Worm (Caenorhabditis elegans) whole organism, L4 larva: ENCODE results near the gene R09F10.8.

Source experiments
- F26F4.8 ChIP-seq: fragments of 200-800 bp; sonication (Bioruptor generic); conservative IDR thresholded peaks from 2 replicates; pipeline ENCODE4 v1.3.6; 2022; ENCODE audit warnings: missing genetic modification characterization, missing compliant biosample characterization
- F37D6.2 ChIP-seq: sonication (generic microtip); optimal IDR thresholded peaks from 2 replicates; lab custom pipeline; 2016; ENCODE audit warnings: mild to moderate bottlenecking, missing genetic modification characterization, missing compliant biosample characterization
- F44E2.7 ChIP-seq: fragments of 200-800 bp; sonication (Bioruptor generic); IDR thresholded peaks from 2 replicates; pipeline ENCODE4 v2.1.2; 2022; ENCODE audit warnings: missing genetic modification characterization, missing compliant biosample characterization
- Y105C5A.15 ChIP-seq: fragments of 200-800 bp; sonication (Bioruptor generic); IDR thresholded peaks from 2 replicates; pipeline ENCODE4 v1.3.6; 2022; ENCODE audit warnings: missing genetic modification characterization, missing compliant biosample characterization
- Y48G9A.11 ChIP-seq: fragments of 200-800 bp; sonication (Bioruptor generic); IDR thresholded peaks from 2 replicates; pipeline ENCODE4 v1.3.6; 2022; ENCODE audit warnings: missing genetic modification reagents, missing genetic modification characterization, missing compliant biosample characterization
- ZK337.2 ChIP-seq: fragments of 200-800 bp; sonication (Bioruptor generic); IDR thresholded peaks from 2 replicates; pipeline ENCODE4 v1.3.6; 2022; ENCODE audit warnings: missing genetic modification reagents, missing genetic modification characterization, missing compliant biosample characterization
- aha-1 ChIP-seq: fragments of 150-350 bp; peaks from one replicate; lab custom pipeline; 2014; ENCODE audit warnings: missing biosample characterization, missing genetic modification characterization
- ama-1 ChIP-seq: fragments of 150-350 bp; optimal IDR thresholded peaks from 2 replicates; lab custom pipeline; 2014; ENCODE audit warnings: inconsistent platforms, mixed read lengths
- ceh-28 ChIP-seq: fragments of 150-350 bp; optimal IDR thresholded peaks from 2 replicates; lab custom pipeline; 2014; ENCODE audit warnings: missing biosample characterization, missing genetic modification reagents, missing genetic modification characterization
- ceh-32 ChIP-seq: sonication (generic microtip); optimal IDR thresholded peaks from 2 replicates; lab custom pipeline; 2016; ENCODE audit warnings: mild to moderate bottlenecking, missing genetic modification characterization, missing compliant biosample characterization; ENCODE audit not compliant: poor library complexity
- ceh-62 ChIP-seq: sonication (generic microtip); optimal IDR thresholded peaks from 2 replicates; lab custom pipeline; 2017; ENCODE audit warnings: missing biosample characterization, missing genetic modification characterization
- ces-1 ChIP-seq: fragments of 150-350 bp; sonication (generic microtip); optimal IDR thresholded peaks from 4 replicates; lab custom pipeline; 2014; ENCODE audit warnings: missing biosample characterization, missing genetic modification reagents, missing genetic modification characterization
- daf-16 ChIP-seq, 3 experiments: sonication (generic microtip); optimal IDR thresholded peaks; 2 replicates each; lab custom pipeline; 2016 to 2017; ENCODE audit warnings: missing genetic modification characterization in 3 of 3, missing genetic modification reagents in 3 of 3, mild to moderate bottlenecking in 2 of 3, missing compliant biosample characterization in 2 of 3, missing biosample characterization in 1 of 3, moderate library complexity in 1 of 3
- dmd-9 ChIP-seq: fragments of 200-800 bp; sonication (Bioruptor generic); IDR thresholded peaks from 2 replicates; pipeline ENCODE4 v1.3.6; 2022; ENCODE audit warnings: missing genetic modification reagents, missing genetic modification characterization, missing compliant biosample characterization
- dve-1 ChIP-seq: sonication (generic microtip); optimal IDR thresholded peaks from 2 replicates; lab custom pipeline; 2017; ENCODE audit warnings: antibody characterized with exemption, mild to moderate bottlenecking, missing genetic modification characterization, missing compliant biosample characterization; ENCODE audit not compliant: insufficient read depth
- egl-27 ChIP-seq: sonication (generic microtip); optimal IDR thresholded peaks from 3 replicates; lab custom pipeline; 2017; ENCODE audit warnings: missing biosample characterization, missing genetic modification reagents, missing genetic modification characterization
- fos-1 ChIP-seq: fragments of 150-350 bp; optimal IDR thresholded peaks from 2 replicates; lab custom pipeline; 2014; ENCODE audit warnings: missing biosample characterization, missing genetic modification characterization
- hlh-11 ChIP-seq: fragments of 200-800 bp; sonication (Bioruptor generic); optimal IDR thresholded peaks from 2 replicates; lab custom pipeline; 2018; ENCODE audit warnings: mild to moderate bottlenecking, missing genetic modification characterization, missing compliant biosample characterization
- lin-13 ChIP-seq: fragments of 150-350 bp; optimal IDR thresholded peaks from 2 replicates; lab custom pipeline; 2014; ENCODE audit warnings: missing biosample characterization, missing genetic modification reagents, missing genetic modification characterization
- lin-29 ChIP-seq: fragments of 200-800 bp; sonication (Bioruptor generic); IDR thresholded peaks from 2 replicates; pipeline ENCODE4 v1.3.6; 2022; ENCODE audit warnings: missing genetic modification reagents, missing genetic modification characterization, missing compliant biosample characterization
- lin-39 ChIP-seq: fragments of 150-350 bp; optimal IDR thresholded peaks from 2 replicates; lab custom pipeline; 2014; ENCODE audit warnings: missing biosample characterization, missing genetic modification reagents, missing genetic modification characterization
- lir-3 ChIP-seq: sonication (generic microtip); optimal IDR thresholded peaks from 2 replicates; lab custom pipeline; 2016; ENCODE audit warnings: mild to moderate bottlenecking, missing genetic modification characterization, missing compliant biosample characterization
- mdt-29 ChIP-seq: fragments of 200-800 bp; sonication (Bioruptor generic); IDR thresholded peaks from 2 replicates; pipeline ENCODE4 v1.3.6; 2022; ENCODE audit warnings: missing genetic modification reagents, missing genetic modification characterization, missing compliant biosample characterization
- mxl-3 ChIP-seq: fragments of 200-800 bp; sonication (Bioruptor generic); optimal IDR thresholded peaks from 2 replicates; lab custom pipeline; 2018; ENCODE audit warnings: mild to moderate bottlenecking, missing genetic modification characterization, missing compliant biosample characterization
- nhr-102 ChIP-seq: sonication (generic microtip); optimal IDR thresholded peaks from 2 replicates; lab custom pipeline; 2016; ENCODE audit warnings: mild to moderate bottlenecking, missing genetic modification characterization, moderate library complexity, missing compliant biosample characterization
- nhr-11 ChIP-seq: fragments of 150-350 bp; optimal IDR thresholded peaks from 2 replicates; lab custom pipeline; 2014; ENCODE audit warnings: missing biosample characterization, missing genetic modification characterization
- nhr-25 ChIP-seq: sonication (generic microtip); optimal IDR thresholded peaks from 2 replicates; lab custom pipeline; 2017; ENCODE audit warnings: missing genetic modification characterization, mild to moderate bottlenecking, missing compliant biosample characterization, antibody characterized with exemption, moderate library complexity, borderline replicate concordance; ENCODE audit not compliant: insufficient read depth
- nhr-28 ChIP-seq: fragments of 150-350 bp; optimal IDR thresholded peaks from 2 replicates; lab custom pipeline; 2014; ENCODE audit warnings: missing biosample characterization, missing genetic modification characterization
- nhr-41 ChIP-seq: fragments of 200-800 bp; sonication (Bioruptor generic); IDR thresholded peaks from 2 replicates; pipeline ENCODE4 v1.3.6; 2022; ENCODE audit warnings: missing genetic modification reagents, missing genetic modification characterization, missing compliant biosample characterization
- nhr-76 ChIP-seq: fragments of 150-350 bp; optimal IDR thresholded peaks from 2 replicates; lab custom pipeline; 2014; ENCODE audit warnings: missing biosample characterization, missing genetic modification characterization
- php-3 ChIP-seq: fragments of 200-800 bp; sonication (Bioruptor generic); IDR thresholded peaks from 2 replicates; pipeline ENCODE4 v1.3.6; 2022; ENCODE audit warnings: missing genetic modification reagents, missing genetic modification characterization, missing compliant biosample characterization
- pqm-1 ChIP-seq: sonication (generic microtip); optimal IDR thresholded peaks from 2 replicates; lab custom pipeline; 2017; ENCODE audit warnings: missing biosample characterization, missing genetic modification characterization
- skn-1 ChIP-seq: fragments of 150-350 bp; optimal IDR thresholded peaks from 2 replicates; lab custom pipeline; 2014; ENCODE audit warnings: missing biosample characterization, missing genetic modification characterization
- spr-1 ChIP-seq: sonication (generic microtip); optimal IDR thresholded peaks from 2 replicates; lab custom pipeline; 2016; ENCODE audit warnings: mild to moderate bottlenecking, missing genetic modification characterization, missing compliant biosample characterization
- spr-3 ChIP-seq: fragments of 200-800 bp; sonication (Bioruptor generic); optimal IDR thresholded peaks from 2 replicates; lab custom pipeline; 2018; ENCODE audit warnings: mild to moderate bottlenecking, missing genetic modification characterization, missing compliant biosample characterization
- unc-39 ChIP-seq: sonication (generic microtip); optimal IDR thresholded peaks from 2 replicates; lab custom pipeline; 2017; ENCODE audit warnings: missing biosample characterization, missing genetic modification characterization
- unc-62 ChIP-seq, 3 experiments: fragments of 150-350 bp in 1 of 3; sonication (generic microtip); optimal IDR thresholded peaks in 2 of 3; peaks in 1 of 3; 1 replicate in 1 of 3; 2 replicates in 2 of 3; lab custom pipeline; 2014 to 2017; ENCODE audit warnings: missing biosample characterization in 3 of 3, missing genetic modification characterization in 3 of 3, missing genetic modification reagents in 3 of 3, missing genotype in 1 of 3
- ztf-11 ChIP-seq: fragments of 150-350 bp; optimal IDR thresholded peaks from 2 replicates; lab custom pipeline; 2014; ENCODE audit warnings: missing biosample characterization, missing genetic modification characterization
- ztf-7 ChIP-seq: fragments of 150-350 bp; optimal IDR thresholded peaks from 2 replicates; lab custom pipeline; 2014; ENCODE audit warnings: missing biosample characterization, missing genetic modification characterization

The R09F10.8 gene

DNA sequence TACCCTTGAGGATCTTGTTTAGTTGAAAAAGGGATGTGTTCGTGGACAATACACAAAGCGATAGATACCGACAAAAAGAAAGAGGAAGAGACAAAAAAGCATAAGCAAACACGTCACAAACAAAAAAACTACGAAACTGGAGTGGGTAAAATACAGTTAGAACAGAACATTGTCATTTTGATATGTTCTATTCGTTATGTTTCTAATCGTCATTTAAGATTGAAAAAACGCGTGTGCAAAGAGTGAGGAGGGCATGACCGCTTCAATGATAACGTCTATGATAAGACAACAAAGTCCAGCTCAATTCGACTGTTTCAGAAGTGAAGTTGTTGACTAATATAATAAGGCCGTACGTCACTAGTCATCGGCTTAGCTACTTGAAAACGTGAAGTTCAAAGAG is 29.1 kb upstream of the R09F10.8 start (continued):
- TF ChIP-seq nhr-25 (tag; lab: Kevin White, UChicago) (no peak), unc-39 (tag; lab: Kevin White, UChicago) (no peak), lin-39 (tag; lab: Kevin White, UChicago) (no peak), ceh-28 (tag; lab: Kevin White, UChicago) (no peak), F37D6.2 (tag; lab: Kevin White, UChicago) (no peak), ceh-62 (tag; lab: Kevin White, UChicago) (no peak), ztf-7 (tag; lab: Kevin White, UChicago) (no peak), Y48G9A.11 (no peak), ceh-32 (tag; lab: Kevin White, UChicago) (no peak), Y105C5A.15 (no peak), daf-16 (GFP tag; optimal IDR thresholded peaks at IDR 0.05; lab: Kevin White, UChicago) (no peak), daf-16 (tag; optimal IDR thresholded peaks at IDR 0.05; lab: Kevin White, UChicago) (peak; percentile 89), ztf-11 (no peak), dmd-9 (GFP tag; lab: Robert Waterston, UW) (no peak), ZK337.2 (GFP tag; lab: Robert Waterston, UW) (no peak), mxl-3 (GFP tag; lab: Kevin White, UChicago) (peak; percentile 47), unc-62 (GFP tag; optimal IDR thresholded peaks at IDR 0.05 in 1 of 2; lab: Kevin White, UChicago) (peak in 1 of 2 experiments; percentile 64), unc-62 (tag; optimal IDR thresholded peaks at IDR 0.05; lab: Kevin White, UChicago) (no peak), skn-1 (tag; lab: Kevin White, UChicago) (no peak), fos-1 (tag; lab: Kevin White, UChicago) (no peak), pqm-1 (tag; lab: Kevin White, UChicago) (peak; percentile 97), php-3 (GFP tag; lab: Robert Waterston, UW) (no peak), mdt-29 (GFP tag; lab: Robert Waterston, UW) (no peak), nhr-28 (tag; lab: Kevin White, UChicago) (peak; percentile 87), nhr-11 (tag; lab: Kevin White, UChicago) (no peak), nhr-102 (no peak), ama-1 (lab: Kevin White, UChicago) (no peak), lin-29 (no peak), ces-1 (GFP tag; lab: Kevin White, UChicago) (no peak), hlh-11 (peak; percentile 77)

DNA sequence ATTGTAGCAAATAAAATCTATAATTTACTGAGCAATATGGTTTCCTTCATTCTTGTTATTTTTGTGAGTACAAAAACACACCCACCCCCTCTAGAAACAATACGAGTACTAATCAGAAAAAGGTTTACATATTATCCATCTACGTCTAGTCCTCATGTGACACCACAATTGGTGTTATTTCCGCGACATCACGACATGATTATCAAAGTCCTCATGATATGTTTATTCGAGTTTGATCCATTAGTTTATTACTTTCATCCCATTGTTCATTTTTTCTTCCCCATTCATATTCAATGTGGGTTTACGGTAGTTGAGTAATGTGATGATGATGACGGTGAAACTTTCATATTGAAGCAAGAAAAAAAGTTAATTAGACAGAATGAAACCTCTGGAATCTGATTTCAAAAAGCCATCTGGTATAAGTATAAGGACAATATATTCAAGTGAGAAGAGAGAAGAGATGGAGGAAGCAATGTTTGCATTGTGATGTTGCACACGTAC is 28.1 kb upstream of the R09F10.8 start:
- TF ChIP-seq F44E2.7 (GFP tag; lab: Robert Waterston, UW) (no peak), fos-1 (tag; lab: Kevin White, UChicago) (no peak), ama-1 (lab: Kevin White, UChicago) (no peak), spr-1 (no peak)

DNA sequence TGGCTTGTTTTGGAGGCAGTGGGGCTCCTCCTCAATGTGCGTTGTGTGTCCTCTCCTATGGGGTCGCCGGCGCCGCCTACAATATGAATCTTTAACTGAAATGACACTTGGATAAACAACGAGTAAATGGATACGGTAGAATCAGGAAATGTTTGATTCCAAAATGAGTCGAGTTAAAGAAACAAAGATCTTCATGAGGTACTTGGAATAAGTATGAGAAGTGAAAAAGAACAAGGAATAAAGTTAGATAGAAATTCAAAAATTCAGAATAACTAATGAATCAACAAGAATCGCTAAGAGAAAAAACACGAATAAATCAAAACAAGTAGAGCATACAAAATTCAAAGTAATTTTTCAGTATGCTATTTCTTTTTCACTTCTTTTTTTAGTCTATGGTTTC is 24.7 kb upstream of the R09F10.8 start, which contains the start of gene npr-28:
Gene npr-28, minus strand, starts transcription at position 101 of the 400 bp plus-strand sequence.
- peak; percentile 70 for TF ChIP-seq aha-1
- TF ChIP-seq ZK337.2 (GFP tag; lab: Robert Waterston, UW), result no peak
- no peak for TF ChIP-seq nhr-76
- no peak for TF ChIP-seq nhr-102
- TF ChIP-seq lir-3, result no peak
- TF ChIP-seq F26F4.8 (GFP tag; lab: Robert Waterston, UW), result no peak

DNA sequence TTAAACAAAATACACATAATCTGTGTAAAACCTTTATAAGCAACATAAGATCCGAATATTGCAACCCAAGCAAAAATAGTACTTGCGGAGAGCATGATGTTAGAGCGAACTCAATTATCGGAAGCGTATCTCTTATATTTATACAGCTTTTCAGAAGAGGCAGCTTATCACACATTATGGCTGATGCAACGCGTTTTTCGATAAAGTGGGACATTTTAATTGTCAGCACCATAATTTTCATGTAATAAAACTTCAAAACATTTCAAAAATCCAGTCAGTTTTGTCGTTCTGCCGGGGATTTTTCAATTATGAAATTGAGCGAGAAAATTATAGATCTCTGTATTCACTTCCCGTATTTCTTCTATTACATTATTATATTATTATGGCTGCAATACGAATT is 20.0 kb upstream of the R09F10.8 start, which contains the start of gene drd-5:
Gene drd-5, minus strand, starts transcription at position 101 of the 400 bp plus-strand sequence.
- no peak for TF ChIP-seq egl-27 (tag; lab: Kevin White, UChicago)
- no peak for TF ChIP-seq nhr-41 (GFP tag; lab: Robert Waterston, UW)
- TF ChIP-seq dve-1 (tag; lab: Kevin White, UChicago), result peak; percentile 32
- TF ChIP-seq pqm-1 (tag; lab: Kevin White, UChicago), result peak; percentile 33
- no peak for TF ChIP-seq lin-13 (GFP tag; lab: Kevin White, UChicago)
- no peak for TF ChIP-seq spr-3
